Worm (Caenorhabditis elegans) whole organism, early embryonic: ENCODE data around the gene gldi-5.

Experiments
- aly-1 ChIP-seq: sonication (generic microtip); optimal IDR thresholded peaks from 2 replicates; lab custom pipeline; 2016; ENCODE audit warnings: missing genetic modification characterization, missing compliant biosample characterization
- ceh-13 ChIP-seq: fragments of 200-800 bp; sonication (Bioruptor generic); optimal IDR thresholded peaks from 2 replicates; lab custom pipeline; 2018; ENCODE audit warnings: mild to moderate bottlenecking, missing genetic modification characterization, missing compliant biosample characterization
- ceh-36 ChIP-seq: sonication (generic microtip); optimal IDR thresholded peaks from 2 replicates; lab custom pipeline; 2016; ENCODE audit warnings: missing genetic modification characterization, inconsistent platforms, missing compliant biosample characterization
- ets-7 ChIP-seq: sonication (generic microtip); optimal IDR thresholded peaks from 2 replicates; lab custom pipeline; 2016; ENCODE audit warnings: missing genotype, missing genetic modification characterization, missing compliant biosample characterization
- hmg-4 ChIP-seq: fragments of 200-800 bp; sonication (Bioruptor generic); optimal IDR thresholded peaks from 2 replicates; lab custom pipeline; 2018; ENCODE audit warnings: mild to moderate bottlenecking, missing genetic modification characterization, missing compliant biosample characterization
- tbx-37 ChIP-seq: fragments of 200-800 bp; sonication (Bioruptor generic); conservative IDR thresholded peaks from 2 replicates; pipeline ENCODE4 v1.3.6; 2022; ENCODE audit warnings: missing genetic modification reagents, missing genetic modification characterization, missing compliant biosample characterization
- tra-4 ChIP-seq: sonication (generic microtip); optimal IDR thresholded peaks from 2 replicates; lab custom pipeline; 2017; ENCODE audit warnings: missing genetic modification characterization, missing compliant biosample characterization

ce11 chrIII:3768200-3768599 is 41.9 kb upstream of the gldi-5 start, which contains the start of gene gmeb-3:
- TF ChIP-seq ceh-13 (GFP tag; lab: Kevin White, UChicago) (no peak), ets-7 (tag; lab: Kevin White, UChicago) (no peak), tra-4 (tag; lab: Kevin White, UChicago) (no peak), hmg-4 (GFP tag; lab: Kevin White, UChicago) (no peak), aly-1 (tag; lab: Kevin White, UChicago) (no peak), tbx-37 (GFP tag; lab: Robert Waterston, UW) (no peak), ceh-36 (tag; lab: Kevin White, UChicago) (no peak)
